Worm (Caenorhabditis elegans) whole organism, young adult: ENCODE data around the gene spr-3.

Source experiments
- C17E4.6 ChIP-seq: fragments of 200-800 bp; sonication (Bioruptor generic); IDR thresholded peaks from 2 replicates; pipeline ENCODE4 v1.3.6; 2022; ENCODE audit warnings: missing genetic modification reagents, missing genetic modification characterization, missing compliant biosample characterization
- F23B12.7 ChIP-seq: sonication (generic microtip); optimal IDR thresholded peaks from 2 replicates; lab custom pipeline; 2017; ENCODE audit warnings: missing genetic modification characterization, mild to moderate bottlenecking, missing compliant biosample characterization, antibody characterized with exemption, moderate library complexity; ENCODE audit not compliant: insufficient read depth
- F33H1.4 ChIP-seq: fragments of 200-800 bp; sonication (Bioruptor generic); IDR thresholded peaks from 2 replicates; pipeline ENCODE4 v1.3.6; 2022; ENCODE audit warnings: missing genetic modification reagents, missing genetic modification characterization, missing compliant biosample characterization
- K12H6.12 ChIP-seq: fragments of 200-800 bp; sonication (Bioruptor generic); optimal IDR thresholded peaks from 2 replicates; lab custom pipeline; 2018; ENCODE audit warnings: mild to moderate bottlenecking, missing genetic modification characterization, missing compliant biosample characterization
- T07F8.4 ChIP-seq: sonication (generic microtip); optimal IDR thresholded peaks from 2 replicates; lab custom pipeline; 2016; ENCODE audit warnings: mild to moderate bottlenecking, missing genetic modification characterization, moderate library complexity, missing compliant biosample characterization
- ZK185.1 ChIP-seq: sonication (generic microtip); optimal IDR thresholded peaks from 2 replicates; lab custom pipeline; 2016; ENCODE audit warnings: mild to moderate bottlenecking, missing genetic modification characterization, missing compliant biosample characterization; ENCODE audit not compliant: poor library complexity, severe bottlenecking
- atf-7 ChIP-seq: sonication (generic microtip); optimal IDR thresholded peaks from 2 replicates; lab custom pipeline; 2017; ENCODE audit warnings: mild to moderate bottlenecking, missing genetic modification characterization, missing compliant biosample characterization
- attf-3 ChIP-seq: fragments of 200-800 bp; sonication (Bioruptor generic); conservative IDR thresholded peaks from 2 replicates; pipeline ENCODE4 v1.3.6; 2022; ENCODE audit warnings: missing genetic modification reagents, missing genetic modification characterization, missing compliant biosample characterization
- attf-5 ChIP-seq: fragments of 200-800 bp; sonication (Bioruptor generic); optimal IDR thresholded peaks from 2 replicates; lab custom pipeline; 2018; ENCODE audit warnings: mild to moderate bottlenecking, missing genetic modification characterization, missing compliant biosample characterization
- cebp-1 ChIP-seq, 2 experiments: fragments of 200-800 bp in 1 of 2; sonication (Bioruptor generic) in 1 of 2; sonication (generic microtip) in 1 of 2; IDR thresholded peaks in 1 of 2; optimal IDR thresholded peaks in 1 of 2; 2 replicates each; pipeline versions ENCODE4 v1.3.6 to Lab custom; 2017 to 2022; ENCODE audit warnings: missing compliant biosample characterization in 2 of 2, missing genetic modification characterization in 2 of 2, mild to moderate bottlenecking in 1 of 2, missing genetic modification reagents in 1 of 2, moderate library complexity in 1 of 2
- ceh-27 ChIP-seq: fragments of 200-800 bp; sonication (Bioruptor generic); optimal IDR thresholded peaks from 2 replicates; lab custom pipeline; 2018; ENCODE audit warnings: mild to moderate bottlenecking, missing genetic modification characterization, moderate library complexity, missing compliant biosample characterization
- dox-1 ChIP-seq: fragments of 200-800 bp; sonication (Bioruptor generic); IDR thresholded peaks from 2 replicates; pipeline ENCODE4 v1.3.6; 2022; ENCODE audit warnings: missing genetic modification reagents, missing genetic modification characterization, missing compliant biosample characterization
- dpff-1 ChIP-seq: sonication (generic microtip); optimal IDR thresholded peaks from 2 replicates; lab custom pipeline; 2017; ENCODE audit warnings: mild to moderate bottlenecking, missing genetic modification characterization, missing compliant biosample characterization
- ets-4 ChIP-seq: fragments of 200-800 bp; sonication (Bioruptor generic); optimal IDR thresholded peaks from 2 replicates; lab custom pipeline; 2018; ENCODE audit warnings: mild to moderate bottlenecking, missing genetic modification characterization, missing compliant biosample characterization
- fkh-3 ChIP-seq: sonication (generic microtip); optimal IDR thresholded peaks from 2 replicates; lab custom pipeline; 2016; ENCODE audit warnings: mild to moderate bottlenecking, missing genetic modification characterization, missing compliant biosample characterization
- hmg-1.2 ChIP-seq: fragments of 200-800 bp; sonication (Bioruptor generic); IDR thresholded peaks from 2 replicates; pipeline ENCODE4 v1.3.6; 2022; ENCODE audit warnings: missing genetic modification reagents, missing genetic modification characterization, missing compliant biosample characterization
- hmg-20 ChIP-seq: fragments of 200-800 bp; sonication (Bioruptor generic); IDR thresholded peaks from 2 replicates; pipeline ENCODE4 v1.3.6; 2022; ENCODE audit warnings: missing genetic modification reagents, missing genetic modification characterization, missing compliant biosample characterization
- hrde-1 ChIP-seq: sonication (generic microtip); optimal IDR thresholded peaks from 2 replicates; lab custom pipeline; 2016; ENCODE audit warnings: missing genetic modification characterization, mild to moderate bottlenecking, missing compliant biosample characterization, moderate library complexity, missing genotype, missing genetic modification reagents, borderline replicate concordance
- lag-1 ChIP-seq: fragments of 200-800 bp; sonication (Bioruptor generic); IDR thresholded peaks from 2 replicates; pipeline ENCODE4 v1.3.6; 2022; ENCODE audit warnings: missing genetic modification reagents, missing genetic modification characterization, missing compliant biosample characterization
- let-607 ChIP-seq, 2 experiments: fragments of 200-800 bp in 1 of 2; sonication (Bioruptor generic) in 1 of 2; sonication (generic microtip) in 1 of 2; optimal IDR thresholded peaks; 2 replicates each; lab custom pipeline; 2016 to 2018; ENCODE audit warnings: mild to moderate bottlenecking in 2 of 2, missing compliant biosample characterization in 2 of 2, missing genetic modification characterization in 2 of 2, moderate library complexity in 2 of 2, missing genotype in 1 of 2
- lin-35 ChIP-seq, 3 experiments: fragments of 150-350 bp in 2 of 3; sonication (generic microtip) in 1 of 3; optimal IDR thresholded peaks; 2 replicates each; lab custom pipeline; 2014 to 2018; ENCODE audit warnings: missing biosample characterization in 3 of 3, missing genetic modification characterization in 3 of 3, missing genetic modification reagents in 3 of 3
- lin-40 ChIP-seq: sonication (generic microtip); optimal IDR thresholded peaks from 2 replicates; lab custom pipeline; 2016; ENCODE audit warnings: missing genetic modification characterization, mild to moderate bottlenecking, missing compliant biosample characterization, missing genotype, missing genetic modification reagents
- lin-54 ChIP-seq: fragments of 200-800 bp; sonication (Bioruptor generic); optimal IDR thresholded peaks from 2 replicates; lab custom pipeline; 2018; ENCODE audit warnings: mild to moderate bottlenecking, missing genetic modification characterization, missing compliant biosample characterization
- madf-10 ChIP-seq: sonication (generic microtip); optimal IDR thresholded peaks from 2 replicates; lab custom pipeline; 2016; ENCODE audit warnings: mild to moderate bottlenecking, missing genetic modification characterization, missing compliant biosample characterization
- mcd-1 ChIP-seq: fragments of 200-800 bp; sonication (Bioruptor generic); IDR thresholded peaks from 2 replicates; pipeline ENCODE4 v1.3.6; 2022; ENCODE audit warnings: missing genetic modification reagents, missing genetic modification characterization, missing compliant biosample characterization
- nhr-179 ChIP-seq: sonication (generic microtip); optimal IDR thresholded peaks from 2 replicates; lab custom pipeline; 2016; ENCODE audit warnings: mild to moderate bottlenecking, missing genetic modification characterization, missing compliant biosample characterization
- nhr-27 ChIP-seq: fragments of 200-800 bp; sonication (Bioruptor generic); optimal IDR thresholded peaks from 2 replicates; lab custom pipeline; 2018; ENCODE audit warnings: mild to moderate bottlenecking, missing genetic modification characterization, moderate library complexity, missing compliant biosample characterization
- nhr-80 ChIP-seq: sonication (generic microtip); optimal IDR thresholded peaks from 2 replicates; lab custom pipeline; 2016; ENCODE audit warnings: missing genetic modification characterization, missing compliant biosample characterization
- pbrm-1 ChIP-seq: fragments of 200-800 bp; sonication (Bioruptor generic); IDR thresholded peaks from 2 replicates; pipeline ENCODE4 v1.3.6; 2022; ENCODE audit warnings: missing genetic modification reagents, missing genetic modification characterization, missing compliant biosample characterization
- pha-4 ChIP-seq: fragments of 150-350 bp; sonication (generic microtip); optimal IDR thresholded peaks from 2 replicates; lab custom pipeline; 2014; ENCODE audit warnings: missing biosample characterization, missing genetic modification reagents, missing genetic modification characterization
- snpc-4 ChIP-seq, 5 experiments: fragments of 150-350 bp in 1 of 5; sonication (generic microtip) in 4 of 5; optimal IDR thresholded peaks; 2 replicates each; lab custom pipeline; 2014 to 2018; ENCODE audit warnings: missing genetic modification characterization in 5 of 5, missing biosample characterization in 3 of 5, antibody characterized with exemption in 2 of 5, mild to moderate bottlenecking in 2 of 5, missing compliant biosample characterization in 2 of 5, missing genotype in 2 of 5, moderate library complexity in 2 of 5, missing genetic modification reagents in 1 of 5
- tbp1 ChIP-seq: fragments of 200-800 bp; sonication (Bioruptor generic); optimal IDR thresholded peaks from 2 replicates; lab custom pipeline; 2018; ENCODE audit warnings: mild to moderate bottlenecking, missing genetic modification characterization, missing compliant biosample characterization
- tlf-1 ChIP-seq: fragments of 200-800 bp; sonication (Bioruptor generic); optimal IDR thresholded peaks from 2 replicates; lab custom pipeline; 2018; ENCODE audit warnings: mild to moderate bottlenecking, missing genetic modification characterization, missing compliant biosample characterization
- unc-62 ChIP-seq: fragments of 150-350 bp; optimal IDR thresholded peaks from 2 replicates; lab custom pipeline; 2014; ENCODE audit warnings: missing biosample characterization, missing genetic modification reagents, missing genetic modification characterization
- ztf-18 ChIP-seq: sonication (generic microtip); optimal IDR thresholded peaks from 2 replicates; lab custom pipeline; 2016; ENCODE audit warnings: missing genotype, mild to moderate bottlenecking, missing genetic modification characterization, missing compliant biosample characterization
- ztf-3 ChIP-seq: fragments of 200-800 bp; sonication (Bioruptor generic); optimal IDR thresholded peaks from 2 replicates; lab custom pipeline; 2018; ENCODE audit warnings: mild to moderate bottlenecking, missing genetic modification characterization, missing compliant biosample characterization

Gene spr-3

DNA sequence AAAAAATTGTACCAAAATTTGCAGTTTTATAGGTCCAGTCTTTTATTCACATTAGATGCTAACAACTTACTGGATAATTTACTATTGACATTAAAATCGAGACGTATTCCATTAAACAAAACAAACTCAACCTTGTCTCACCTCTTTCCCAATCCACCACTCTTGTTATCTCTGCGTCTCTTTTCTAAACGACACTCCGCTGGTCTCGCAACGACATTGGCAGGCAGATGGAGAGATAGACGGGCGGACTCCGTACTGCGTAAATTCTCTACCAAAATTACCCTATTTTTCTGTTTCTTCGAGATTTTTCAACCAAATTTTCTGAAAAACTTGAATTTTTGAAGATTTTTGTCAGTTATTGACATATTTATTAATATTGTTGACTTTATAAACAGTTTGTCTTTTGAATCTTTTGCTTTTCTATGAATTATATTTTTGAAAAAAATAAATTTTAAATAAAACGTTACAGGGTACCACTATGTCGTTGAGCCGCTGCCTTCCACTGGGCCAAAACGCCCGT is 44.5 kb upstream of the spr-3 start, which contains the start of gene asb-2:
asb-2 (plus strand) TSS at position 470 of the 520 bp plus-strand sequence.
- peak; percentile 87 for TF ChIP-seq F33H1.4
- peak; percentile 55 for TF ChIP-seq F23B12.7
- peak; percentile 78 for TF ChIP-seq nhr-80
- TF ChIP-seq hrde-1 (tag; lab: Kevin White, UChicago) = no peak
- TF ChIP-seq K12H6.12 = peak; percentile 46
- peak; percentile 91 for TF ChIP-seq attf-5 (GFP tag; lab: Kevin White, UChicago)
- peak; percentile 68 for TF ChIP-seq ZK185.1 (tag; lab: Kevin White, UChicago)
- no peak for TF ChIP-seq lag-1 (GFP tag; lab: Robert Waterston, UW)
- no peak for TF ChIP-seq nhr-27 (tag; lab: Kevin White, UChicago)
- no peak for TF ChIP-seq tlf-1 (GFP tag; lab: Kevin White, UChicago)
- peak in 1 of 2 experiments; percentile 46 for TF ChIP-seq let-607 (tag; optimal IDR thresholded peaks at IDR 0.05; lab: Kevin White, UChicago)
- peak; percentile 94 for TF ChIP-seq attf-3 (GFP tag; lab: Robert Waterston, UW)
- TF ChIP-seq atf-7 = no peak
- peak; percentile 78 for TF ChIP-seq pha-4 (tag; lab: Kevin White, UChicago)
- no peak for TF ChIP-seq hmg-20
- TF ChIP-seq hmg-1.2 (GFP tag; lab: Robert Waterston, UW) = peak; percentile 69
- TF ChIP-seq unc-62 (GFP tag; lab: Kevin White, UChicago) = peak; percentile 30
- TF ChIP-seq snpc-4 (GFP tag; optimal IDR thresholded peaks at IDR 0.05; lab: Kevin White, UChicago) = no peak
- TF ChIP-seq snpc-4 (tag; optimal IDR thresholded peaks at IDR 0.05; lab: Kevin White, UChicago) = peak in 2 of 4 experiments; percentile 36 to 74
- peak; percentile 46 for TF ChIP-seq tbp1 (GFP tag; lab: Kevin White, UChicago)
- TF ChIP-seq T07F8.4 (tag; lab: Kevin White, UChicago) = no peak
- TF ChIP-seq cebp-1 (GFP tag; IDR thresholded peaks at IDR 0.05; lab: Robert Waterston, UW) = 0 out of 2 replicates have a peak, but pooled peaks have one; percentile 12
- peak; percentile 84 for TF ChIP-seq cebp-1 (tag; optimal IDR thresholded peaks at IDR 0.05; lab: Kevin White, UChicago)
- peak in 1 of 3 experiments; percentile 66 for TF ChIP-seq lin-35 (GFP tag; optimal IDR thresholded peaks at IDR 0.05; lab: Kevin White, UChicago)
- TF ChIP-seq ztf-3 = no peak
- TF ChIP-seq ceh-27 (GFP tag; lab: Kevin White, UChicago) = peak; percentile 52
- peak; percentile 80 for TF ChIP-seq mcd-1 (GFP tag; lab: Robert Waterston, UW)
- peak; percentile 19 for TF ChIP-seq ztf-18 (tag; lab: Kevin White, UChicago)
- peak; percentile 32 for TF ChIP-seq madf-10 (tag; lab: Kevin White, UChicago)
- peak; percentile 36; the same call in 1 of the 2 replicates for TF ChIP-seq pbrm-1 (GFP tag; lab: Robert Waterston, UW)
- TF ChIP-seq lin-40 (tag; lab: Kevin White, UChicago) = peak; percentile 75

DNA sequence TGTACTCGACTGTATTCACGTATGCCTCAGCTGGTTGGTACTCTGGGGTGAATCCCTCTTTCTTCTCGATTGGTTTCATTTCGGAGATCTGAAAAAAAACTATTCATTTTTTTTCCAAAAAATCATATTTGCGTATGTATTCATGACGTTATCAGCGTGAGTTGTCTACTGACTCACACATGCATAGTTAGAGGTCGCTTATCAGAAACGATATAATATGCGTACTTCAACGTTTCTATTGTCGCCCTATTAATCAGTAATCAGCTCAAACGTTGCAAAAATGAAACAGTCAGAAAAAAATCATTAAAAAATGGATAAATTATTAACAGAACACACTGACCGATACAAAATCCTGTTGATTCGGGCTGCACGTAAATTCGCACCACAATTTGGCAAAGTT is 35.4 kb upstream of the spr-3 start:
- TF ChIP-seq C17E4.6 (no peak), nhr-80 (peak; percentile 71), dox-1 (GFP tag; lab: Robert Waterston, UW) (0 out of 2 replicates have a peak, but pooled peaks have one; percentile 24)
- TF ChIP-seq, all 124 proteins: peak for 2

DNA sequence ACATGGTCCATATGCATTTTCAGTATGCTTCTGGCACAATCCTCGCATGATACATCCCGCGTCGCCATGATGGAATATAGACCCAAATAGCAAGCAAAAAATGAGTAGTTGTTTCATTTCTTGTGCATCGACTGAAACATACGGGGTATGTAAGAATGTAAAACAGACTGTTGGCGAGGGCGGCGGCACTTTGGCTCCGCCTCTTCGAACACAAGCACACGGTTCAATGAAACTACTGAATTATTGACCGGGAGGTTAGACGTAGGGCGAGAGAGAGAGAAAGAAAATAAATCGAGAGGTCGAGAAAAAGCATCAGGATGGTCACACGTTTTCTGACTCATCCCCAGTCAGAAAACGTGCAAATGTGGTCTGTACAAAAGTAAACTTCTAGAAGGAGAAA is 33.9 kb upstream of the spr-3 start:
- TF ChIP-seq fkh-3 (tag; lab: Kevin White, UChicago) = no peak
- TF ChIP-seq dox-1 (GFP tag; lab: Robert Waterston, UW) = 0 out of 2 replicates have a peak, but pooled peaks have one; percentile 28
- TF ChIP-seq dpff-1 = no peak
- no peak for TF ChIP-seq lin-40 (tag; lab: Kevin White, UChicago)
- no peak for TF ChIP-seq nhr-179 (tag; lab: Kevin White, UChicago)
- peak; percentile 31 for TF ChIP-seq nhr-80
- TF ChIP-seq cebp-1 (GFP tag; IDR thresholded peaks at IDR 0.05; lab: Robert Waterston, UW) = peak; percentile 39; the same call in 1 of the 2 replicates
- peak; percentile 26 for TF ChIP-seq cebp-1 (tag; optimal IDR thresholded peaks at IDR 0.05; lab: Kevin White, UChicago)
- no peak for TF ChIP-seq ets-4 (GFP tag; lab: Kevin White, UChicago)
- TF ChIP-seq lin-54 (GFP tag; lab: Kevin White, UChicago) = no peak
- TF ChIP-seq, all 124 proteins: peak for 3
